Worm (Caenorhabditis elegans): ENCODE results near the gene aipr-1.

aipr-1 gene

DNA sequence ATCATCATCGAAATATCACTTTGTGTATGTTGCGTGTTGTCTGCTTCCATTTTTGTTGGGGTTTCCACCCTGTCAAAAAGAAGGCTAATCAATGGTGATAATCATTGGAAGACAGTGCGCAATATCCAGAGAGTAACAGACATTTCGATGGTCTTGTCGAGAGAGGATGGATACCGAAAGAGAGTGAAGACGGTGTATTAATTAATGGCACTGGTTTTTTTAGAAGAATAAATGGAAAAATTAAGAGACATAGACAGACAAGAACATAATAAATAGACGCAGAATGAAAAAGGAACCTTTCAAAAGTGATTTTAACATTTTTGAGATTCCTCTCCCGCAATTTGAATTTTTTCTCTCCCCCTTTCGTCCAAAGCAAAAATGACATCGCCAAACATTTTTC, 25.0 kb upstream of the aipr-1 start:
- TF ChIP-seq unc-62 (GFP tag; optimal IDR thresholded peaks at IDR 0.05) (no peak), zag-1 (tag; optimal IDR thresholded peaks at IDR 0.05) (no peak), sox-4 (tag; optimal IDR thresholded peaks at IDR 0.05) (no peak), rnt-1 (tag; optimal IDR thresholded peaks at IDR 0.05) (no peak), alr-1 (tag; optimal IDR thresholded peaks at IDR 0.05; ENCODE audit: borderline replicate concordance) (no peak), lin-15B (tag; optimal IDR thresholded peaks at IDR 0.05) (no peak), nhr-77 (tag; optimal IDR thresholded peaks at IDR 0.05) (no peak), ces-1 (GFP tag; optimal IDR thresholded peaks at IDR 0.05) (no peak), lin-14 (GFP tag; optimal IDR thresholded peaks at IDR 0.05) (peak; percentile 30), nhr-84 (tag; optimal IDR thresholded peaks at IDR 0.05) (no peak), nhr-12 (tag; optimal IDR thresholded peaks at IDR 0.05) (no peak), snpc-4 (tag; optimal IDR thresholded peaks at IDR 0.05) (no peak), xbp-1 (tag; optimal IDR thresholded peaks at IDR 0.05) (no peak), Y116A8C.19 (tag; optimal IDR thresholded peaks at IDR 0.05; ENCODE audit: borderline replicate concordance) (no peak), C04F5.9 (tag; optimal IDR thresholded peaks at IDR 0.05) (no peak), efl-1 (optimal IDR thresholded peaks at IDR 0.05) (no peak), efl-1 (GFP tag; optimal IDR thresholded peaks at IDR 0.05 in 1 of 2) (no peak), lin-39 (tag; optimal IDR thresholded peaks at IDR 0.05) (no peak), mdl-1 (tag; optimal IDR thresholded peaks at IDR 0.05) (no peak), swsn-7 (tag; optimal IDR thresholded peaks at IDR 0.05) (no peak), jun-1 (tag; optimal IDR thresholded peaks at IDR 0.05) (no peak), nhr-20 (tag; optimal IDR thresholded peaks at IDR 0.05) (peak; percentile 5), nhr-47 (tag; optimal IDR thresholded peaks at IDR 0.05) (no peak), nhr-28 (tag; optimal IDR thresholded peaks at IDR 0.05) (no peak), dsc-1 (tag; optimal IDR thresholded peaks at IDR 0.05) (no peak), lin-13 (GFP tag; optimal IDR thresholded peaks at IDR 0.05) (no peak), elt-3 (tag; optimal IDR thresholded peaks at IDR 0.05) (peak in 3 of 6 experiments; percentile 21 to 79 (median 24)), egl-13 (tag; optimal IDR thresholded peaks at IDR 0.05) (no peak), unc-30 (tag; optimal IDR thresholded peaks at IDR 0.05) (no peak), lin-35 (GFP tag; optimal IDR thresholded peaks at IDR 0.05) (peak in 1 of 2 experiments; percentile 13), tbx-2 (tag; optimal IDR thresholded peaks at IDR 0.05) (no peak), fkh-8 (tag; optimal IDR thresholded peaks at IDR 0.05) (no peak), grh-1 (GFP tag; IDR thresholded peaks at IDR 0.05) (no peak), hlh-4 (tag; optimal IDR thresholded peaks at IDR 0.05) (no peak), lsy-2 (tag; optimal IDR thresholded peaks at IDR 0.05) (peak in 1 of 2 experiments; percentile 32), unc-86 (tag; optimal IDR thresholded peaks at IDR 0.05) (no peak), nhr-11 (tag; optimal IDR thresholded peaks at IDR 0.05) (no peak), mab-9 (GFP tag; IDR thresholded peaks at IDR 0.05) (no peak), nhr-71 (tag; optimal IDR thresholded peaks at IDR 0.05) (peak; percentile 12), tlp-1 (tag; optimal IDR thresholded peaks at IDR 0.05) (no peak), unc-98 (GFP tag; IDR thresholded peaks at IDR 0.05) (no peak), unc-130 (tag; optimal IDR thresholded peaks at IDR 0.05) (no peak), aha-1 (tag; optimal IDR thresholded peaks at IDR 0.05) (no peak), C34B4.2 (tag; optimal IDR thresholded peaks at IDR 0.05) (no peak), ets-5 (GFP tag; IDR thresholded peaks at IDR 0.05) (no peak), ceh-8 (GFP tag; optimal IDR thresholded peaks at IDR 0.05) (no peak), pax-3 (tag; optimal IDR thresholded peaks at IDR 0.05) (no peak), sup-37 (GFP tag; optimal IDR thresholded peaks at IDR 0.05) (no peak), fos-1 (tag; optimal IDR thresholded peaks at IDR 0.05) (no peak), nhr-237 (tag; optimal IDR thresholded peaks at IDR 0.05) (no peak), sptf-1 (tag; optimal IDR thresholded peaks at IDR 0.05) (no peak), efl-3 (GFP tag; optimal IDR thresholded peaks at IDR 0.05) (no peak), fkh-4 (tag; optimal IDR thresholded peaks at IDR 0.05; ENCODE audit: borderline replicate concordance) (no peak), fkh-10 (GFP tag; optimal IDR thresholded peaks at IDR 0.05) (no peak), vab-15 (tag; optimal IDR thresholded peaks at IDR 0.05) (peak; percentile 27)
